Fruit fly (Drosophila melanogaster) whole organism, pupa: ENCODE results near the gene Qsox2.

Experiments used
- CG10348 ChIP-seq: fragments of 200-800 bp; sonication (Bioruptor generic); IDR thresholded peaks from 2 replicates; pipeline ENCODE4 v1.3.6; 2022; ENCODE audit warnings: missing biosample characterization, missing genetic modification characterization
- CG12605 ChIP-seq: fragments of 200-800 bp; sonication (Bioruptor generic); IDR thresholded peaks from 2 replicates; pipeline ENCODE4 v1.3.6; 2022; ENCODE audit warnings: missing biosample characterization, missing genetic modification characterization
- CG13204 ChIP-seq: fragments of 200-800 bp; sonication (Bioruptor generic); optimal IDR thresholded peaks from 2 replicates; lab custom pipeline; 2018; ENCODE audit warnings: missing biosample characterization, mild to moderate bottlenecking, missing genetic modification characterization, moderate library complexity
- CG14655 ChIP-seq: fragments of 200-800 bp; sonication (Bioruptor generic); optimal IDR thresholded peaks from 3 replicates; lab custom pipeline; 2017; ENCODE audit warnings: mild to moderate bottlenecking, missing biosample characterization, missing genetic modification reagents, missing genetic modification characterization
- CG15710 ChIP-seq: fragments of 200-800 bp; sonication (Bioruptor generic); optimal IDR thresholded peaks from 2 replicates; lab custom pipeline; 2018; ENCODE audit warnings: missing biosample characterization, mild to moderate bottlenecking, missing genetic modification characterization, moderate library complexity
- CG17806 ChIP-seq: fragments of 200-800 bp; sonication (Bioruptor generic); optimal IDR thresholded peaks from 2 replicates; lab custom pipeline; 2018; ENCODE audit warnings: missing biosample characterization, mild to moderate bottlenecking, missing genetic modification characterization, moderate library complexity
- CG32121 ChIP-seq: fragments of 200-800 bp; sonication (Bioruptor generic); IDR thresholded peaks from 2 replicates; pipeline ENCODE4 v1.3.6; 2022; ENCODE audit warnings: missing biosample characterization, missing genetic modification characterization
- CG34367 ChIP-seq: fragments of 200-800 bp; sonication (Bioruptor generic); optimal IDR thresholded peaks from 2 replicates; lab custom pipeline; 2018; ENCODE audit warnings: missing biosample characterization, mild to moderate bottlenecking, missing genetic modification characterization
- CG4496 ChIP-seq: fragments of 200-800 bp; sonication (Bioruptor generic); IDR thresholded peaks from 3 replicates; pipeline ENCODE4 v1.3.6; 2022; ENCODE audit warnings: missing biosample characterization, missing genetic modification characterization
- CG8159 ChIP-seq: fragments of 200-800 bp; sonication (Bioruptor generic); optimal IDR thresholded peaks from 3 replicates; lab custom pipeline; 2018; ENCODE audit warnings: missing biosample characterization, mild to moderate bottlenecking, missing genetic modification characterization, moderate library complexity
- CG8301 ChIP-seq: fragments of 200-800 bp; sonication (Bioruptor generic); optimal IDR thresholded peaks from 2 replicates; lab custom pipeline; 2018; ENCODE audit warnings: missing biosample characterization, mild to moderate bottlenecking, missing genetic modification characterization
- CG9948 ChIP-seq: fragments of 200-800 bp; sonication (Bioruptor generic); optimal IDR thresholded peaks from 2 replicates; lab custom pipeline; 2018; ENCODE audit warnings: missing biosample characterization, mild to moderate bottlenecking, missing genetic modification characterization, moderate library complexity
- D1 ChIP-seq: fragments of 200-800 bp; sonication (Bioruptor generic); optimal IDR thresholded peaks from 2 replicates; lab custom pipeline; 2018; ENCODE audit warnings: missing biosample characterization, mild to moderate bottlenecking, missing genetic modification characterization, moderate library complexity
- EcR ChIP-seq: fragments of 200-800 bp; sonication (Bioruptor generic); optimal IDR thresholded peaks from 3 replicates; lab custom pipeline; 2019; ENCODE audit warnings: missing biosample characterization, missing genetic modification characterization, mild to moderate bottlenecking, moderate library complexity, missing genetic modification reagents
- Ets98B ChIP-seq: fragments of 200-800 bp; sonication (Bioruptor generic); IDR thresholded peaks from 2 replicates; pipeline ENCODE4 v1.3.6; 2022; ENCODE audit warnings: missing biosample characterization, missing genetic modification characterization
- Pif1A ChIP-seq: fragments of 200-800 bp; sonication (Bioruptor generic); optimal IDR thresholded peaks from 3 replicates; lab custom pipeline; 2016; ENCODE audit warnings: missing biosample characterization, missing genetic modification characterization
- Pif1B ChIP-seq: fragments of 200-800 bp; sonication (Bioruptor generic); optimal IDR thresholded peaks from 3 replicates; lab custom pipeline; 2016; ENCODE audit warnings: missing biosample characterization, missing genetic modification characterization
- Snoo ChIP-seq: fragments of 200-800 bp; sonication (Bioruptor generic); optimal IDR thresholded peaks from 3 replicates; lab custom pipeline; 2017; ENCODE audit warnings: missing biosample characterization, mild to moderate bottlenecking, missing genetic modification characterization, inconsistent platforms
- fd96Ca ChIP-seq: fragments of 200-800 bp; sonication (Bioruptor generic); IDR thresholded peaks from 3 replicates; pipeline ENCODE4 v1.3.6; 2022; ENCODE audit warnings: missing biosample characterization, missing genetic modification characterization
- gl ChIP-seq: fragments of 200-800 bp; sonication (Bioruptor generic); optimal IDR thresholded peaks from 2 replicates; lab custom pipeline; 2018; ENCODE audit warnings: missing biosample characterization, mild to moderate bottlenecking, missing genetic modification characterization
- rn ChIP-seq: fragments of 200-800 bp; sonication (Bioruptor generic); IDR thresholded peaks from 2 replicates; pipeline ENCODE4 v1.3.6; 2022; ENCODE audit warnings: missing biosample characterization, missing genetic modification characterization

Gene Qsox2

DNA sequence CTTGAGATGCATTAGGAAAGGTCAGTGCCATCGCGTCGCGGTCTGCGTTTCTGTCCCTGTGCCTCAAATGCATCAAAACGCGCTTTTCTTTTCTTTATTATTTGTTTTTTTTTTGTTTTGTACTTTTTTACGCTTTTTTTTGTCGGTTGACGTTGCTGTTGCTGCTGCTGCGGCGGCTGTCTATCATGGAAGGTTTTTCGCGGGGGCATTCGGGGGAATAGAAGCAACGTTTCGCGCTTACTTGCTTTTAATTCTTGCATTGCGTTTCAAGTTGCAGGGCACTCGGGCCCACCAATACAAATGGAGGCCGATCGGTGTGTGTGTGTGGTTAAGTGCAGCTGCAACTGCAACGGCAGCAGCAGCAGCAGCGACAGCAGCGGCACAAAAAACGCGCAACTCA lies 20.4 kb downstream of the Qsox2 start:
- TF ChIP-seq fd96Ca (GFP tag; lab: Robert Waterston, UW) (no peak), CG17806 (no peak), D1 (tag; lab: Kevin White, UChicago) (no peak), CG12605 (GFP tag; lab: Robert Waterston, UW) (peak; percentile 24; the same call in 1 of the 2 replicates), CG13204 (peak; percentile 61)
- TF ChIP-seq, all 21 proteins: peak for 2

DNA sequence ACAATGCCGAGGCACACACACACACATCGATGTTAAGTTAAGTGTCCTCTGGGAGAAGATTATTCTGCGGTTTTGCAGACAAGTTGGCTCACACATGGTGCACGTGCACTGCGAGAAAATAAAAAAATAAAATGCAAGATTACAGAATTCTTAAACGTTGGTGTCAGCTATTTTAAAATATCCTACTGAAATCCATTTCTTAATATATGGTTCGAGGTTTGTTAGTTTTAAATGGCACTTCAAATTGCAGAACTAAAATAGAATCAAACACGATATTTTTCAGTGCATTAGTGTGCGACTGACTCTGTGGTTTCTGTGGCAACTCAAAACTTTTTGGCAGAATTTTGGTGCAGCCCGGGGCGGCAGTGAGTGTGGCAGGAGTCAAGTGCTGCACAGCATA lies 21.6 kb downstream of the Qsox2 start:
- TF ChIP-seq CG10348 = no peak
- TF ChIP-seq Pif1A (GFP tag; lab: Kevin White, UChicago) = peak; percentile 60
- no peak for TF ChIP-seq D1 (tag; lab: Kevin White, UChicago)
- TF ChIP-seq Pif1B (GFP tag; lab: Kevin White, UChicago) = peak; percentile 26
- no peak for TF ChIP-seq CG4496 (GFP tag; lab: Robert Waterston, UW)
- TF ChIP-seq CG14655 = peak; percentile 62
- TF ChIP-seq CG12605 (GFP tag; lab: Robert Waterston, UW) = no peak
- peak; percentile 69 for TF ChIP-seq CG9948 (tag; lab: Kevin White, UChicago)
- peak; percentile 37; the same call in 1 of the 2 replicates for TF ChIP-seq rn (GFP tag; lab: Robert Waterston, UW)
- peak; percentile 66 for TF ChIP-seq CG15710
- TF ChIP-seq CG17806 = peak; percentile 79
- no peak for TF ChIP-seq EcR (GFP tag; lab: Kevin White, UChicago)
- peak; percentile 33 for TF ChIP-seq Snoo (tag; lab: Kevin White, UChicago)
- peak; percentile 43 for TF ChIP-seq gl (tag; lab: Kevin White, UChicago)
- 0 out of 2 replicates have a peak, but pooled peaks have one; percentile 12 for TF ChIP-seq CG32121
- TF ChIP-seq Ets98B (GFP tag; lab: Robert Waterston, UW) = peak; percentile 8; the same call in 1 of the 2 replicates
- TF ChIP-seq fd96Ca (GFP tag; lab: Robert Waterston, UW) = no peak
- TF ChIP-seq CG13204 = peak; percentile 1
- TF ChIP-seq CG8159 (tag; lab: Kevin White, UChicago) = peak; percentile 78
- peak; percentile 49 for TF ChIP-seq CG8301 (tag; lab: Kevin White, UChicago)
- peak; percentile 60 for TF ChIP-seq CG34367 (tag; lab: Kevin White, UChicago)

DNA sequence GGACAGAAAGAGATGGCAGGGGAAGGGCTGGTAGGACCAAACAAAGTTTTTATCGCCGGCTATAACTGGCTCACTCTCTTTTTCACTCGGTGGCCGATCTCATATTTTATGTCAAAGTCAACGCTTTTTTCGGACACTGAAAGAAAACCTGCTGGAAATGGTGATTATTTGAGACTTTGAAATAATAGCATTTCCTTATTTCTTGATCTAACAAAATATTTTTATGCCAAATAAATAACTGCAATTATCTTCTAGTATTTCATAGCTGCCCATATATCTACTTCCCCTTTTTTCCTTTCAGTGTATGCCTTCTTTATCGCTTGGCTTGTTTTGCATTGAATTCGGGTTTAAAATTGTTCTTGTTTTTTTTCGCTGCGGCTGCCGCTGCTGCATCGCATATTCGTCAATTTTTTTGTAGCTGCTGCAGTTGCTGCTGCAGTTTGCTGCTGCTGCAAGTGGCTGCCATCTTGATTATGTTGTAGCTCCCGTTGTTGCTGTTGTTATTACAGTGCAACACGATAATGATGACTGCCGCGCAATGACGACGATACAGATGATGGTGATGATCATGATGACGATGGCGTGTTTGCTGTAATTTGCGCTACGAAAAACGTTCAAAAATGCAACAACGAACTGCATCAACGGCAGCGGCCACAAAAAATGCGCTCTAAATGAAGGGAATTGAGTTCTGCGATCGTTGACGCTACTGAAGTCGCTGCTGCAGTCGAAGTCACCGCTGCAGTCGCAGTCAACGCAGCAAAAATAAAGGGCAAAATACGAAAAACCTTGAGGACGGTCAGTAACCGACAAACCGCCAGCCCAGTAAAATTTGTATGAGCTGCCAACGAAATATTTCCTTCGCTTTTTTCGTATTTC lies 23.8 kb downstream of the Qsox2 start:
- TF ChIP-seq Ets98B (GFP tag; lab: Robert Waterston, UW) (peak; percentile 66), CG4496 (GFP tag; lab: Robert Waterston, UW) (peak; percentile 90), D1 (tag; lab: Kevin White, UChicago) (peak; percentile 95), CG9948 (tag; lab: Kevin White, UChicago) (peak; percentile 98), CG17806 (peak; percentile 99), CG8159 (tag; lab: Kevin White, UChicago) (peak; percentile 99), Snoo (tag; lab: Kevin White, UChicago) (peak; percentile 79), CG15710 (peak; percentile 98), CG34367 (tag; lab: Kevin White, UChicago) (peak; percentile 96), CG13204 (peak; percentile 90), fd96Ca (GFP tag; lab: Robert Waterston, UW) (peak; percentile 76; the same call in 2 of the 3 replicates), Pif1B (GFP tag; lab: Kevin White, UChicago) (peak; percentile 87), rn (GFP tag; lab: Robert Waterston, UW) (peak; percentile 68), CG8301 (tag; lab: Kevin White, UChicago) (peak; percentile 86), CG32121 (no peak; the same call in 1 of the 2 replicates), CG10348 (no peak), CG12605 (GFP tag; lab: Robert Waterston, UW) (peak; percentile 80), Pif1A (GFP tag; lab: Kevin White, UChicago) (peak; percentile 93), CG14655 (peak; percentile 87), gl (tag; lab: Kevin White, UChicago) (peak; percentile 94), EcR (GFP tag; lab: Kevin White, UChicago) (peak; percentile 97)

DNA sequence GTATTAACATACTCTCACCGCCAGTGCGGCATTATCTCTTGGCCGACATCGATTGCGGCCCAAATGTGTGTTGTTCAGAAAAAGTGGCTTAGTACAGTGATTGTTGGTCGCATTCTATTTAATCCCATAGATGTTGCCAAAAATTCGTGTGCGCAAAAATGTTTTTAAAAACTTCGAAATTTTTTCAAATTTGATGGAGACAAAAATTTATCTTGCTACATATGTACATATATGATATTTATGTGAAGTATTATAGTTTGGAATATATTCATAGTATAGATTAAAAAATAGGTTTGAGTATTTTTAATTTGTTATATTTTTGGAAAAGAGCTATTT lies 24.4 kb downstream of the Qsox2 start:
- TF ChIP-seq fd96Ca (GFP tag; lab: Robert Waterston, UW) = no peak
- no peak for TF ChIP-seq Ets98B (GFP tag; lab: Robert Waterston, UW)
- no peak for TF ChIP-seq CG14655
- no peak for TF ChIP-seq CG17806
- TF ChIP-seq CG15710 = no peak
- no peak for TF ChIP-seq CG4496 (GFP tag; lab: Robert Waterston, UW)
- no peak for TF ChIP-seq EcR (GFP tag; lab: Kevin White, UChicago)
- no peak for TF ChIP-seq CG32121
- TF ChIP-seq CG8159 (tag; lab: Kevin White, UChicago) = peak; percentile 65
- TF ChIP-seq CG12605 (GFP tag; lab: Robert Waterston, UW) = no peak
- no peak; the same call in 1 of the 2 replicates for TF ChIP-seq rn (GFP tag; lab: Robert Waterston, UW)
- TF ChIP-seq Pif1B (GFP tag; lab: Kevin White, UChicago) = no peak
- TF ChIP-seq CG34367 (tag; lab: Kevin White, UChicago) = no peak
- TF ChIP-seq CG9948 (tag; lab: Kevin White, UChicago) = peak; percentile 18
- no peak for TF ChIP-seq Pif1A (GFP tag; lab: Kevin White, UChicago)
- TF ChIP-seq D1 (tag; lab: Kevin White, UChicago) = peak; percentile 54

DNA sequence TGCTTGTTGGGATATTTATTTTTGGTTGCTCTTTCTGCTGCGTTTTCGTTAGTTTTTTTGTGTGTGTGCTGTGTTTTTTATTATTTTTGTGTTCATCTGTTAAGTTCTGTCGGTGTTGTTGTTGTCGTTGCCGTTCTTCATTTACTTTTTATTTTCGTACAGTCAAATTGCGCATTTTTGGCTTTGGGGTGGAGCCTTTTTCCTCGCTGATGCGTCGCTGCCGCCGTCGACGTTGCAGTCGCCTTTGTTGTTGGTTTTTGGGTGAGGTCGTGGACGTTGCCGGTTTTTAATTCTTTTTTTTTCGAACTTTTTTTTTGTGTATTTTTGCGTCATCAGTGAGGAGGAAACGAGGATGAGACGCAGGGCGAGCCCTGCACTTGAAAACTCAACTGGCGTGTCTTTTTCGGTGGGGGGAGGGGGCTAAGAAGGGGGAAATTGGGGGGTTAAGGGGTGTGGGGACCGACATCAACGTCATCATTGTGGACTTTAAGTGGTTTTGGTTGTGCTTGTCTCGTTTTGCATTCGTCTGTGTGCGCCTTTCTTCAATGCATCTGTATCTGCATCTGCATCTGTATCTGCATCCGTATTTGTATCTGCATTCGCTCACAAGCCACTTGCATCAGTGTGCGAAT lies 25.0 kb downstream of the Qsox2 start:
- TF ChIP-seq CG34367 (tag; lab: Kevin White, UChicago) = no peak
- TF ChIP-seq CG12605 (GFP tag; lab: Robert Waterston, UW) = peak; percentile 51
- TF ChIP-seq CG13204 = peak; percentile 81
- TF ChIP-seq Snoo (tag; lab: Kevin White, UChicago) = peak; percentile 37
- TF ChIP-seq CG10348 = no peak
- no peak for TF ChIP-seq CG9948 (tag; lab: Kevin White, UChicago)
- TF ChIP-seq CG8159 (tag; lab: Kevin White, UChicago) = peak; percentile 21
- TF ChIP-seq CG17806 = no peak
- TF ChIP-seq CG4496 (GFP tag; lab: Robert Waterston, UW) = peak; percentile 53; the same call in 2 of the 3 replicates
- peak; percentile 37 for TF ChIP-seq CG15710
- 0 out of 2 replicates have a peak, but pooled peaks have one; percentile 22 for TF ChIP-seq rn (GFP tag; lab: Robert Waterston, UW)
- TF ChIP-seq Pif1B (GFP tag; lab: Kevin White, UChicago) = peak; percentile 59
- TF ChIP-seq CG8301 (tag; lab: Kevin White, UChicago) = no peak
- TF ChIP-seq EcR (GFP tag; lab: Kevin White, UChicago) = peak; percentile 92
- no peak for TF ChIP-seq D1 (tag; lab: Kevin White, UChicago)
- TF ChIP-seq fd96Ca (GFP tag; lab: Robert Waterston, UW) = peak; percentile 63; the same call in 1 of the 3 replicates
- peak; percentile 73 for TF ChIP-seq gl (tag; lab: Kevin White, UChicago)
- no peak; the same call in 1 of the 2 replicates for TF ChIP-seq CG32121
- peak; percentile 10 for TF ChIP-seq CG14655
- peak; percentile 26 for TF ChIP-seq Ets98B (GFP tag; lab: Robert Waterston, UW)
- TF ChIP-seq Pif1A (GFP tag; lab: Kevin White, UChicago) = peak; percentile 28
